Fruit fly (Drosophila melanogaster) whole organism, pupa: ENCODE results near the gene CG13919.

ENCODE experiments used
- CG13204 ChIP-seq: fragments of 200-800 bp; sonication (Bioruptor generic); optimal IDR thresholded peaks from 2 replicates; lab custom pipeline; 2018; ENCODE audit warnings: missing biosample characterization, mild to moderate bottlenecking, missing genetic modification characterization, moderate library complexity
- CG14655 ChIP-seq: fragments of 200-800 bp; sonication (Bioruptor generic); optimal IDR thresholded peaks from 3 replicates; lab custom pipeline; 2017; ENCODE audit warnings: mild to moderate bottlenecking, missing biosample characterization, missing genetic modification reagents, missing genetic modification characterization
- CG32121 ChIP-seq: fragments of 200-800 bp; sonication (Bioruptor generic); IDR thresholded peaks from 2 replicates; pipeline ENCODE4 v1.3.6; 2022; ENCODE audit warnings: missing biosample characterization, missing genetic modification characterization
- CG8301 ChIP-seq: fragments of 200-800 bp; sonication (Bioruptor generic); optimal IDR thresholded peaks from 2 replicates; lab custom pipeline; 2018; ENCODE audit warnings: missing biosample characterization, mild to moderate bottlenecking, missing genetic modification characterization
- CG9948 ChIP-seq: fragments of 200-800 bp; sonication (Bioruptor generic); optimal IDR thresholded peaks from 2 replicates; lab custom pipeline; 2018; ENCODE audit warnings: missing biosample characterization, mild to moderate bottlenecking, missing genetic modification characterization, moderate library complexity
- D1 ChIP-seq: fragments of 200-800 bp; sonication (Bioruptor generic); optimal IDR thresholded peaks from 2 replicates; lab custom pipeline; 2018; ENCODE audit warnings: missing biosample characterization, mild to moderate bottlenecking, missing genetic modification characterization, moderate library complexity
- EcR ChIP-seq: fragments of 200-800 bp; sonication (Bioruptor generic); optimal IDR thresholded peaks from 3 replicates; lab custom pipeline; 2019; ENCODE audit warnings: missing biosample characterization, missing genetic modification characterization, mild to moderate bottlenecking, moderate library complexity, missing genetic modification reagents
- Ets98B ChIP-seq: fragments of 200-800 bp; sonication (Bioruptor generic); IDR thresholded peaks from 2 replicates; pipeline ENCODE4 v1.3.6; 2022; ENCODE audit warnings: missing biosample characterization, missing genetic modification characterization
- Snoo ChIP-seq: fragments of 200-800 bp; sonication (Bioruptor generic); optimal IDR thresholded peaks from 3 replicates; lab custom pipeline; 2017; ENCODE audit warnings: missing biosample characterization, mild to moderate bottlenecking, missing genetic modification characterization, inconsistent platforms
- fd96Ca ChIP-seq: fragments of 200-800 bp; sonication (Bioruptor generic); IDR thresholded peaks from 3 replicates; pipeline ENCODE4 v1.3.6; 2022; ENCODE audit warnings: missing biosample characterization, missing genetic modification characterization

- TF ChIP-seq fd96Ca (no peak), Ets98B (GFP tag; lab: Robert Waterston, UW) (no peak), CG14655 (GFP tag; lab: Kevin White, UChicago) (no peak), EcR (GFP tag; lab: Kevin White, UChicago) (no peak), Snoo (tag; lab: Kevin White, UChicago) (no peak), CG8301 (tag; lab: Kevin White, UChicago) (no peak), CG32121 (no peak), CG9948 (tag; lab: Kevin White, UChicago) (no peak), CG13204 (no peak), D1 (no peak)
These were observed 2.1 kb downstream of the CG13919 start, which contains the start of the genes CG17249 and Bro for dm6 chr3L:1647276-1647919.
